Worm (Caenorhabditis elegans): ENCODE measurements around the gene istr-1.

DNA sequence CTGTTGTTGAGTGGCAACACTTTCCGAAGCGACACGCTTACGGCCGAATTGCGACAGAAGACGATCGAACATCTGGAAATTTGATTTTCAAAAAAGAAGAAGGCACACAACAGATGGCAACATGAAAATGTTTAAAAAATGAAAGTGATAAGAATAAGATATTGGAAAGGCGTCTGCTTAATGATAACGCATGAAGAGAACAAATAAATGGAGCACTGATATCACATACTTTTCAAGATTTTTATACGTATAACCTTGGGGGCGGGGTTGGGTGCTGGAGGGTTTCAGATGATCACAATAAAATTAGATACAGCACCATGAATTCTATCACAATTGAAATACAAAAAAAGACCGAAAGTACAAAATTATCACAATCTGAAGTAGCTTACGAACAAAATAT lies 47.3 kb downstream of the istr-1 start, which contains the start of gene C15C8.7:
- TF ChIP-seq dmd-4 (tag; optimal IDR thresholded peaks at IDR 0.05; ENCODE audit: borderline replicate concordance) = no peak
- TF ChIP-seq ztf-16 (tag; optimal IDR thresholded peaks at IDR 0.05) = no peak
- TF ChIP-seq unc-3 (GFP tag; conservative IDR thresholded peaks at IDR 0.05) = no peak
- TF ChIP-seq unc-3 (tag; optimal IDR thresholded peaks at IDR 0.05) = no peak
